Worm (Caenorhabditis elegans): ENCODE data around the gene T25B6.3.
A peak's percentile ranks its signal among the peaks of the same experiment; 100 is the strongest.

The T25B6.3 gene

ce11 chrX:9034310-9034709 lies 6.9 kb downstream of the T25B6.3 start, which contains the start of gene nep-22:
Gene nep-22 (plus strand): TSS chrX:9034554.
- TF ChIP-seq lin-35 (GFP tag; optimal IDR thresholded peaks at IDR 0.05) (peak in 1 of 2 experiments; percentile 14), tlp-1 (tag; optimal IDR thresholded peaks at IDR 0.05) (no peak), elt-2 (tag; optimal IDR thresholded peaks at IDR 0.05) (peak; percentile 70), Y116A8C.19 (tag; optimal IDR thresholded peaks at IDR 0.05; ENCODE audit: borderline replicate concordance) (no peak)

- TF ChIP-seq Y116A8C.19 (tag; optimal IDR thresholded peaks at IDR 0.05; ENCODE audit: borderline replicate concordance) (no peak), efl-1 (optimal IDR thresholded peaks at IDR 0.05) (no peak), efl-1 (GFP tag; optimal IDR thresholded peaks at IDR 0.05 in 1 of 2) (peak in 1 of 2 experiments; percentile 56), skn-1 (tag; optimal IDR thresholded peaks at IDR 0.05) (no peak), elt-2 (tag; optimal IDR thresholded peaks at IDR 0.05) (peak; percentile 50), nhr-12 (tag; optimal IDR thresholded peaks at IDR 0.05) (no peak)
Measured at ce11 chrX:9035142-9035541, 7.7 kb downstream of the T25B6.3 start.

DNA sequence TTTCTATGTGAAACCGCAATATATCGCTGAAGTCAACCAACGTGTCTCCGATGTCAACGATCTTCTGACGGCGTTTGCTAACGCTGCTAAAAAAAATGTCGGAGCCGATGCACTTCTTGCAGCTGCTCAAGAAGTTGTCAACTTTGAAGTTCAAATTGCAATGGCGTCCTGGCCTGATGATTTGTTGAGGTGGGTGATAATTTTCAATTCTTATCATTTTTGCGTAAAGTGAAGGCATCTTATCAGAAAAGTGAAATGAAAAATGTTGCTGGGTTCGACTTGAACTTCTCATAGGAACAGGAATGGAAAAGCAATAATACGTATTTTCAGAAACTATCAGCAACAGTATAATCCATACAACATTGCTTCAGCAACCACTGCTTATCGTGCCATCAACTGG lies 8.8 kb downstream of the T25B6.3 start:
- TF ChIP-seq elt-2 (tag; optimal IDR thresholded peaks at IDR 0.05) (peak; percentile 52), nhr-11 (tag; optimal IDR thresholded peaks at IDR 0.05) (no peak)

DNA sequence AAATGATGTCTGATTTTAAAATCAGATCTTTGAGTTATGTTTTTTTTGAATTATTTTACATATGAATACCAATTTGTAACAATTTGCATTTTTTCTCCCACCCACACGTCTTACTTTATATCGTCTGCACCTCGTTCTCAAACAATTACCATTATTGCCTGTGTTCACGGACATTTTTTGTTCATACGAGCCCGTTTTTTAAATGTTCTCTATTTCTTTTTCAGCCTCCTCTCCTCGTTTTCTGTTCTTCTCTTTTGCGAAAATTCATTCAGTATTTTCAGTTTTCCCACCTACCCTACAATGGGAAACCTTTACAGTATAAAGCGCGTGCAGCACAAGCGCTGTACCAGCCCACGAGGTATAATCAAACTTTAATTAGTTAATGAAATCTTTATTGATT lies 18.5 kb downstream of the T25B6.3 start, which contains the start of gene prdm-14:
prdm-14 (plus strand) TSS at position 301 of the 400 bp plus-strand sequence.
- TF ChIP-seq efl-1 (optimal IDR thresholded peaks at IDR 0.05) (no peak), efl-1 (GFP tag; optimal IDR thresholded peaks at IDR 0.05 in 1 of 2) (peak in 1 of 2 experiments; percentile 9), xbp-1 (tag; optimal IDR thresholded peaks at IDR 0.05) (no peak)

- TF ChIP-seq ceh-82 (tag; optimal IDR thresholded peaks at IDR 0.05) (no peak), unc-62 (GFP tag; optimal IDR thresholded peaks at IDR 0.05) (no peak), C04F5.9 (tag; optimal IDR thresholded peaks at IDR 0.05) (no peak), elt-2 (tag; optimal IDR thresholded peaks at IDR 0.05) (no peak), xbp-1 (tag; optimal IDR thresholded peaks at IDR 0.05) (no peak)
Measured at ce11 chrX:9048657-9049056, 21.3 kb downstream of the T25B6.3 start, which contains the start of gene F47E1.20. Gene F47E1.20 (plus strand): TSS chrX:9048957.

- no peak for TF ChIP-seq snpc-4 (tag; optimal IDR thresholded peaks at IDR 0.05)
- no peak for TF ChIP-seq alr-1 (tag; optimal IDR thresholded peaks at IDR 0.05; ENCODE audit: borderline replicate concordance)
- no peak for TF ChIP-seq lin-15B (tag; optimal IDR thresholded peaks at IDR 0.05)
- no peak for TF ChIP-seq zip-4 (GFP tag; optimal IDR thresholded peaks at IDR 0.05)
- no peak for TF ChIP-seq ztf-4 (tag; optimal IDR thresholded peaks at IDR 0.05)
- peak; percentile 3 for TF ChIP-seq lin-14 (GFP tag; optimal IDR thresholded peaks at IDR 0.05)
- no peak for TF ChIP-seq mep-1 (tag; optimal IDR thresholded peaks at IDR 0.05)
- no peak for TF ChIP-seq vab-15 (tag; optimal IDR thresholded peaks at IDR 0.05)
- TF ChIP-seq fkh-4 (tag; optimal IDR thresholded peaks at IDR 0.05; ENCODE audit: borderline replicate concordance) = no peak
- no peak for TF ChIP-seq C34B4.2 (tag; optimal IDR thresholded peaks at IDR 0.05)
- TF ChIP-seq nhr-28 (tag; optimal IDR thresholded peaks at IDR 0.05) = no peak
- no peak for TF ChIP-seq Y116A8C.19 (tag; optimal IDR thresholded peaks at IDR 0.05; ENCODE audit: borderline replicate concordance)
- no peak for TF ChIP-seq nhr-90 (tag; optimal IDR thresholded peaks at IDR 0.05; ENCODE audit: poor library complexity)
- TF ChIP-seq lsy-2 (tag; optimal IDR thresholded peaks at IDR 0.05) = no peak
- TF ChIP-seq irx-1 (tag; optimal IDR thresholded peaks at IDR 0.05) = no peak
- TF ChIP-seq nhr-71 (tag; optimal IDR thresholded peaks at IDR 0.05) = no peak
- no peak for TF ChIP-seq unc-98 (GFP tag; IDR thresholded peaks at IDR 0.05)
- TF ChIP-seq grh-1 (GFP tag; IDR thresholded peaks at IDR 0.05) = no peak
- TF ChIP-seq nhr-85 (tag) = peak; percentile 49
- peak in 1 of 6 experiments; percentile 53 for TF ChIP-seq elt-3 (tag; optimal IDR thresholded peaks at IDR 0.05)
- TF ChIP-seq pax-3 (tag; optimal IDR thresholded peaks at IDR 0.05) = no peak
- TF ChIP-seq blmp-1 (tag; optimal IDR thresholded peaks at IDR 0.05) = no peak
- TF ChIP-seq hpl-2 (GFP tag; optimal IDR thresholded peaks at IDR 0.05) = no peak
- TF ChIP-seq nhr-77 (tag; optimal IDR thresholded peaks at IDR 0.05) = no peak
- no peak for TF ChIP-seq ztf-11 (tag; optimal IDR thresholded peaks at IDR 0.05)
- TF ChIP-seq zag-1 (tag; optimal IDR thresholded peaks at IDR 0.05) = no peak
- TF ChIP-seq lir-3 (tag; optimal IDR thresholded peaks at IDR 0.05; ENCODE audit: poor library complexity) = no peak
Measured at ce11 chrX:9053426-9053825, 26.0 kb downstream of the T25B6.3 start.
